Worm (Caenorhabditis elegans) whole organism, mixed stage, embryonic: Measurements from ENCODE around the gene ntl-2.

ENCODE experiments used
- M03D4.4 ChIP-seq: sonication (generic microtip); optimal IDR thresholded peaks from 2 replicates; lab custom pipeline; 2017; ENCODE audit warnings: mild to moderate bottlenecking, missing genetic modification characterization, missing compliant biosample characterization
- ceh-43 ChIP-seq: fragments of 200-800 bp; sonication (Bioruptor generic); optimal IDR thresholded peaks from 2 replicates; lab custom pipeline; 2018; ENCODE audit warnings: mild to moderate bottlenecking, missing genetic modification characterization, moderate library complexity, missing compliant biosample characterization
- ceh-83 ChIP-seq: fragments of 200-800 bp; sonication (Bioruptor generic); optimal IDR thresholded peaks from 2 replicates; lab custom pipeline; 2018; ENCODE audit warnings: mild to moderate bottlenecking, missing genetic modification characterization, missing compliant biosample characterization
- ces-1 ChIP-seq: fragments of 150-350 bp; optimal IDR thresholded peaks from 2 replicates; lab custom pipeline; 2014; ENCODE audit warnings: missing biosample characterization, missing genetic modification reagents, missing genetic modification characterization
- cnd-1 ChIP-seq: fragments of 200-800 bp; sonication (Bioruptor generic); optimal IDR thresholded peaks from 2 replicates; lab custom pipeline; 2018; ENCODE audit warnings: mild to moderate bottlenecking, missing genetic modification characterization, missing compliant biosample characterization
- drap-1 ChIP-seq: fragments of 200-800 bp; sonication (Bioruptor generic); optimal IDR thresholded peaks from 3 replicates; lab custom pipeline; 2018; ENCODE audit warnings: mild to moderate bottlenecking, missing genetic modification characterization, missing compliant biosample characterization
- elt-1 ChIP-seq: sonication (generic microtip); optimal IDR thresholded peaks from 2 replicates; lab custom pipeline; 2017; ENCODE audit warnings: missing genetic modification characterization, mild to moderate bottlenecking, missing compliant biosample characterization, antibody characterized with exemption, moderate library complexity, borderline replicate concordance; ENCODE audit not compliant: insufficient read depth
- flh-1 ChIP-seq: fragments of 200-800 bp; sonication (Bioruptor generic); optimal IDR thresholded peaks from 2 replicates; lab custom pipeline; 2018; ENCODE audit warnings: mild to moderate bottlenecking, missing genetic modification characterization, moderate library complexity, missing compliant biosample characterization
- lsy-2 ChIP-seq: fragments of 150-350 bp; optimal IDR thresholded peaks from 2 replicates; lab custom pipeline; 2014; ENCODE audit warnings: missing biosample characterization, missing genetic modification characterization
- mep-1 ChIP-seq: fragments of 150-350 bp; optimal IDR thresholded peaks from 2 replicates; lab custom pipeline; 2017; ENCODE audit warnings: missing biosample characterization, missing genetic modification reagents, missing genetic modification characterization, inconsistent platforms
- mls-2 ChIP-seq: sonication (generic microtip); optimal IDR thresholded peaks from 2 replicates; lab custom pipeline; 2016; ENCODE audit warnings: mild to moderate bottlenecking, missing genetic modification characterization, moderate library complexity, missing compliant biosample characterization
- nhr-12 ChIP-seq: fragments of 150-350 bp; optimal IDR thresholded peaks from 2 replicates; lab custom pipeline; 2014; ENCODE audit warnings: missing biosample characterization, missing genetic modification characterization
- nhr-28 ChIP-seq: fragments of 150-350 bp; optimal IDR thresholded peaks from 2 replicates; lab custom pipeline; 2014; ENCODE audit warnings: missing biosample characterization, missing genetic modification characterization
- nhr-76 ChIP-seq: sonication (generic microtip); optimal IDR thresholded peaks from 2 replicates; lab custom pipeline; 2017; ENCODE audit warnings: missing biosample characterization, missing genetic modification characterization
- zip-8 ChIP-seq: fragments of 150-350 bp; optimal IDR thresholded peaks from 2 replicates; lab custom pipeline; 2014; ENCODE audit warnings: missing biosample characterization, missing genetic modification characterization

Gene ntl-2

ce11 chrII:4324061-4324460, 52.2 kb downstream of the ntl-2 start, which contains the start of gene mog-2:
TSS of gene mog-2 (plus strand) at chrII:4324361.
- TF ChIP-seq zip-8 (tag; lab: Kevin White, UChicago) (no peak), nhr-12 (no peak), ceh-43 (GFP tag; lab: Kevin White, UChicago) (no peak), mls-2 (no peak), cnd-1 (tag; lab: Kevin White, UChicago) (no peak), lsy-2 (tag; lab: Kevin White, UChicago) (no peak), nhr-76 (tag; lab: Kevin White, UChicago) (no peak), flh-1 (no peak), drap-1 (GFP tag; lab: Kevin White, UChicago) (no peak)

ce11 chrII:4322871-4323270, 53.4 kb downstream of the ntl-2 start, which contains the start of gene H20J04.6:
TSS of gene H20J04.6 (plus strand) at chrII:4323256.
- TF ChIP-seq mep-1 (peak; percentile 29), elt-1 (tag; lab: Kevin White, UChicago) (no peak), ceh-83 (GFP tag; lab: Kevin White, UChicago) (peak; percentile 13), M03D4.4 (no peak), nhr-28 (tag; lab: Kevin White, UChicago) (no peak), ces-1 (peak; percentile 18), lsy-2 (tag; lab: Kevin White, UChicago) (peak; percentile 39), mls-2 (no peak)
- TF ChIP-seq, all 35 proteins: peak for 4
